Fruit fly (Drosophila melanogaster) whole organism, adult: ENCODE data around the gene CG34377.
A peak's percentile ranks its signal among the peaks of the same experiment; 100 is the strongest.

Source experiments
- CG11617 ChIP-seq: fragments of 200-800 bp; sonication (Bioruptor generic); optimal IDR thresholded peaks from 2 replicates; lab custom pipeline; 2017; ENCODE audit warnings: mild to moderate bottlenecking, missing biosample characterization, missing genetic modification reagents, missing genetic modification characterization
- CG12768 ChIP-seq: fragments of 200-800 bp; sonication (Bioruptor generic); optimal IDR thresholded peaks from 2 replicates; lab custom pipeline; 2017; ENCODE audit warnings: missing biosample characterization, missing genetic modification characterization, mild to moderate bottlenecking, moderate library complexity, missing genetic modification reagents
- CG14711 ChIP-seq: fragments of 200-800 bp; sonication (Bioruptor generic); optimal IDR thresholded peaks from 2 replicates; lab custom pipeline; 2018; ENCODE audit warnings: missing biosample characterization, mild to moderate bottlenecking, missing genetic modification characterization, moderate library complexity
- CG1620 ChIP-seq: fragments of 200-800 bp; sonication (Bioruptor generic); optimal IDR thresholded peaks from 2 replicates; lab custom pipeline; 2016; ENCODE audit warnings: missing biosample characterization, missing genetic modification characterization
- CG33017 ChIP-seq: fragments of 200-800 bp; sonication (Bioruptor generic); optimal IDR thresholded peaks from 2 replicates; lab custom pipeline; 2018; ENCODE audit warnings: missing biosample characterization, mild to moderate bottlenecking, missing genetic modification characterization, moderate library complexity
- CG5204 ChIP-seq: fragments of 200-800 bp; sonication (Bioruptor generic); optimal IDR thresholded peaks from 2 replicates; lab custom pipeline; 2016; ENCODE audit warnings: missing biosample characterization, missing genetic modification characterization
- CG7045 ChIP-seq: fragments of 200-800 bp; sonication (Bioruptor generic); optimal IDR thresholded peaks from 2 replicates; lab custom pipeline; 2017; ENCODE audit warnings: missing biosample characterization, mild to moderate bottlenecking, missing genetic modification characterization
- CG7101 ChIP-seq: fragments of 200-800 bp; sonication (Bioruptor generic); optimal IDR thresholded peaks from 2 replicates; lab custom pipeline; 2018; ENCODE audit warnings: missing biosample characterization, mild to moderate bottlenecking, missing genetic modification characterization, moderate library complexity
- Clk ChIP-seq: fragments of 200-800 bp; sonication (Bioruptor generic); optimal IDR thresholded peaks from 2 replicates; lab custom pipeline; 2017; ENCODE audit warnings: missing biosample characterization, missing genetic modification characterization
- Crg-1 ChIP-seq: fragments of 200-800 bp; sonication (Bioruptor generic); optimal IDR thresholded peaks from 2 replicates; lab custom pipeline; 2016; ENCODE audit warnings: missing biosample characterization, missing genetic modification characterization
- Hr96 ChIP-seq: fragments of 200-800 bp; sonication (Bioruptor generic); optimal IDR thresholded peaks from 2 replicates; lab custom pipeline; 2016; ENCODE audit warnings: missing biosample characterization, missing genetic modification characterization
- Mnt ChIP-seq: fragments of 200-800 bp; sonication (Bioruptor generic); optimal IDR thresholded peaks from 2 replicates; lab custom pipeline; 2016; ENCODE audit warnings: missing biosample characterization, mild to moderate bottlenecking, missing genetic modification characterization
- bab1 ChIP-seq: fragments of 200-800 bp; sonication (Bioruptor generic); optimal IDR thresholded peaks from 3 replicates; lab custom pipeline; 2019; ENCODE audit warnings: missing biosample characterization, mild to moderate bottlenecking, missing genetic modification characterization, moderate library complexity
- cic ChIP-seq: fragments of 200-800 bp; sonication (Bioruptor generic); optimal IDR thresholded peaks from 2 replicates; lab custom pipeline; 2017; ENCODE audit warnings: missing biosample characterization, mild to moderate bottlenecking, missing genetic modification characterization, moderate library complexity
- cnc ChIP-seq, 2 experiments: fragments of >200 bp; optimal IDR thresholded peaks; 2 replicates each; lab custom pipeline; 2017
- kay ChIP-seq: fragments of 200-800 bp; sonication (Bioruptor generic); peaks from one replicate; lab custom pipeline; 2016; ENCODE audit warnings: missing biosample characterization, missing genetic modification characterization, borderline replicate concordance
- ovo ChIP-seq: fragments of 200-800 bp; sonication (Bioruptor generic); optimal IDR thresholded peaks from 2 replicates; lab custom pipeline; 2016; ENCODE audit warnings: missing biosample characterization, missing genetic modification characterization
- pad ChIP-seq: fragments of 200-800 bp; sonication (Bioruptor generic); optimal IDR thresholded peaks from 3 replicates; lab custom pipeline; 2017; ENCODE audit warnings: missing biosample characterization, missing genetic modification characterization, mild to moderate bottlenecking, moderate library complexity, missing genetic modification reagents
- tj ChIP-seq: fragments of 200-800 bp; sonication (Bioruptor generic); optimal IDR thresholded peaks from 3 replicates; lab custom pipeline; 2017; ENCODE audit warnings: missing biosample characterization, mild to moderate bottlenecking, missing genetic modification characterization, moderate library complexity
- toe ChIP-seq: fragments of 200-800 bp; sonication (Bioruptor generic); optimal IDR thresholded peaks from 2 replicates; lab custom pipeline; 2016; ENCODE audit warnings: missing biosample characterization, missing genetic modification characterization

CG34377 gene

dm6 chr3R:22365660-22366195 is 41.8 kb upstream of the CG34377 start, which contains the start of gene CG5382:
CG5382 (minus strand) TSS chr3R:22365983.
- TF ChIP-seq cic (GFP tag; lab: Kevin White, UChicago) (no peak), bab1 (GFP tag; lab: Kevin White, UChicago) (peak; percentile 72)

DNA sequence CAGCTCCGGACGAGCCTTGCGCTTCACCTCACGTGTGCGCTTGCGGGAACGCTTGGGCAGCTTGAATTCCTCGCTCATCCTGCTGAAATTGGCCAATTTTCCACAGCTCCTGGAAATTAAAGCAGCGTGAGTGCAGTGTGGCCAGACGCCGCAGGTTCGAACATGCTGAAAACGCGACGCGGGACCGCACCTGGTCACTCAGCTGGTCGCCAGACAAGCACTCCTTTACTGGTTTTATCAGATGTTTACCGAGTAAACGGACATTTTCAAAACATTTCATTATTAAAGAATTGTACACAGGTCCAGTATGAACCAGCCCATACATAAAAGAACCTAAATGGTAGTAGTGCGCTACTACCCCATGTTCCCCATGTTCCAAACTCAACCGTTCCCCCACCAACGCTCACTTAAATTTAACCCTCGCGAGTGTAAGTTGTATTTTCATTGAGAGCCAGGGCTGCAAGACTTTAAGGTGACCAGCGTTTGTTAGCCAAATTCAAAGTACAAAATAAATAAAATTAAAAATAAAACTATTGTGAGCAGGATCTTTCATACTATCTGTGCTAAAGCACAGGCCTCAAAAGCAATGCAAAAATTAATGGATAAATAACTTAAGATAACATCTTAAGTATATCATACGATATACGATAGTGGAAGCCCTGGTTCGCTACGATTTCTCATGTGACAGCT is 38.5 kb upstream of the CG34377 start, which contains the start of the genes JMJD6, CG7071 and Muted:
Gene JMJD6 (minus strand): TSS at position 154 of the 690 bp plus-strand sequence.
Gene CG7071 (plus strand): TSS at position 403 of the 690 bp plus-strand sequence.
Gene Muted (plus strand): TSS at position 403 of the 690 bp plus-strand sequence.
- TF ChIP-seq CG11617 (GFP tag; lab: Kevin White, UChicago) (peak; percentile 91), CG12768 (GFP tag; lab: Kevin White, UChicago) (peak; percentile 92), cic (GFP tag; lab: Kevin White, UChicago) (peak; percentile 80), Clk (peak; percentile 90), CG14711 (peak; percentile 88), pad (GFP tag; lab: Kevin White, UChicago) (peak; percentile 84), ovo (GFP tag; lab: Kevin White, UChicago) (peak; percentile 84), toe (GFP tag; lab: Kevin White, UChicago) (peak; percentile 96), Hr96 (peak; percentile 86), CG33017 (tag; lab: Kevin White, UChicago) (peak; percentile 90), tj (GFP tag; lab: Kevin White, UChicago) (peak; percentile 78), Mnt (GFP tag; lab: Kevin White, UChicago) (peak; percentile 86), Crg-1 (peak; percentile 88), cnc (optimal IDR thresholded peaks at IDR 0.05; lab: Kevin White, UChicago) (no peak), CG1620 (GFP tag; lab: Kevin White, UChicago) (peak; percentile 96), CG7045 (GFP tag; lab: Kevin White, UChicago) (peak; percentile 90), kay (no peak), CG5204 (GFP tag; lab: Kevin White, UChicago) (no peak), bab1 (GFP tag; lab: Kevin White, UChicago) (peak; percentile 94), CG7101 (tag; lab: Kevin White, UChicago) (peak; percentile 95)

dm6 chr3R:22358810-22359209 is 34.9 kb upstream of the CG34377 start:
- peak; percentile 29 for TF ChIP-seq cic (GFP tag; lab: Kevin White, UChicago)
- no peak for TF ChIP-seq CG5204 (GFP tag; lab: Kevin White, UChicago)
- TF ChIP-seq CG12768 (GFP tag; lab: Kevin White, UChicago): peak; percentile 79
- no peak for TF ChIP-seq CG1620 (GFP tag; lab: Kevin White, UChicago)
- TF ChIP-seq Crg-1: no peak
- TF ChIP-seq Mnt (GFP tag; lab: Kevin White, UChicago): peak; percentile 15
- peak; percentile 79 for TF ChIP-seq CG33017 (tag; lab: Kevin White, UChicago)
- TF ChIP-seq CG11617 (GFP tag; lab: Kevin White, UChicago): peak; percentile 63
- no peak for TF ChIP-seq bab1 (GFP tag; lab: Kevin White, UChicago)
- peak; percentile 30 for TF ChIP-seq pad (GFP tag; lab: Kevin White, UChicago)
- TF ChIP-seq Hr96: peak; percentile 26
- no peak for TF ChIP-seq ovo (GFP tag; lab: Kevin White, UChicago)
- TF ChIP-seq CG7045 (GFP tag; lab: Kevin White, UChicago): peak; percentile 55
- peak; percentile 33 for TF ChIP-seq tj (GFP tag; lab: Kevin White, UChicago)
- TF ChIP-seq kay: no peak
- peak; percentile 80 for TF ChIP-seq CG7101 (tag; lab: Kevin White, UChicago)
- TF ChIP-seq CG14711: peak; percentile 76
- no peak for TF ChIP-seq Clk
- no peak for TF ChIP-seq cnc (optimal IDR thresholded peaks at IDR 0.05; lab: Kevin White, UChicago)
- TF ChIP-seq toe (GFP tag; lab: Kevin White, UChicago): peak; percentile 7

DNA sequence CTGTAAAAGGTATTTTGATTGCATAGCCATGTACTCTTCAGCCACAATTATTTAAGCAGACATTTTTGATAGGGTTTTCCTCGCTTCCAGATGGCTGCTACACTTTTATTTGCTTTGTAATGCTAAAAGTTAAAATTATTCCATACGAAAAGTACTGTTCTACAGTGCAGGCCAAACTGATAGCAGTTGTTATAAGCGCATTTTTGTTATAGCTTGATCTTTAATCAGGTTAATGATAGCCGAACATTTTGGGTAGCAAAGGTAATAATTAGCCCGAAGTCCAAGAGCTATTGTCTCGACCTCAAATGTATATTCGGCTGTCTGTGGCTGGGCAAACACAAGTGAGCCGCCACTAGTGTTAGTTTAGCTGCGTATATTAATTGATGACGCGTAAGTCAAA is 34.0 kb upstream of the CG34377 start:
- TF ChIP-seq toe (GFP tag; lab: Kevin White, UChicago) (no peak), cnc (optimal IDR thresholded peaks at IDR 0.05; lab: Kevin White, UChicago) (no peak)

dm6 chr3R:22356464-22357410 is 32.8 kb upstream of the CG34377 start, which contains the start of gene Sar1:
Sar1 (plus strand) TSS chr3R:22356685.
- TF ChIP-seq bab1 (GFP tag; lab: Kevin White, UChicago): peak; percentile 46
- TF ChIP-seq tj (GFP tag; lab: Kevin White, UChicago): no peak
- TF ChIP-seq Clk: peak; percentile 21
- no peak for TF ChIP-seq toe (GFP tag; lab: Kevin White, UChicago)
- TF ChIP-seq Mnt (GFP tag; lab: Kevin White, UChicago): peak; percentile 36
- TF ChIP-seq CG7101 (tag; lab: Kevin White, UChicago): peak; percentile 13
- peak; percentile 26 for TF ChIP-seq pad (GFP tag; lab: Kevin White, UChicago)
- peak; percentile 47 for TF ChIP-seq CG12768 (GFP tag; lab: Kevin White, UChicago)
- TF ChIP-seq Hr96: no peak
- TF ChIP-seq cnc (optimal IDR thresholded peaks at IDR 0.05; lab: Kevin White, UChicago): no peak
- peak; percentile 58 for TF ChIP-seq CG1620 (GFP tag; lab: Kevin White, UChicago)
- TF ChIP-seq CG14711: no peak
- TF ChIP-seq CG11617 (GFP tag; lab: Kevin White, UChicago): peak; percentile 21
- peak; percentile 61 for TF ChIP-seq cic (GFP tag; lab: Kevin White, UChicago)
- no peak for TF ChIP-seq CG33017 (tag; lab: Kevin White, UChicago)
- TF ChIP-seq Crg-1: peak; percentile 18
